Worm (Caenorhabditis elegans): Measurements from ENCODE around the gene inos-1.

DNA sequence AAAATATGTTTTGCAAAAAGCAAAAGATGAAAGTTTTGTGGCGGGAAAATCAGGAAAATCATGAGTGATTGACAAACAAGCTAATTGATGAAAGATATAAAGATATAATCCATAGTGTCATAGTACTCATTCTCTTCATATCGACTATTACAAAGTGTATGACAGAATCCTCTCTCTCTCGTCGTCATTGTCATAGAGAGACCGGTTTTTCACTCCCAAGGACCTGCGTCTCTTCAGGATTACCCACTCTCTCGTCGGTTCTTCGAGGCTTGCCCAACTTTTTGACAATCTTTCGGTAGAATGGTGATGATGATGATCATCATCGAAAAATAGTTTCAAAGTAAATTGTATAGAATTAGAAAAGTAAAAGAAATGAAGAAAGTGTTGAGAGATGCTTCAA lies 37.2 kb upstream of the inos-1 start:
- TF ChIP-seq dpl-1 (GFP tag; optimal IDR thresholded peaks at IDR 0.05) (no peak), lag-1 (GFP tag; IDR thresholded peaks at IDR 0.05) (no peak), sea-2 (GFP tag; IDR thresholded peaks at IDR 0.05) (no peak), tbp1 (GFP tag; optimal IDR thresholded peaks at IDR 0.05) (no peak), T07F8.4 (tag; optimal IDR thresholded peaks at IDR 0.05) (no peak)

Measured in whole organism, young adult.